Fruit fly (Drosophila melanogaster): Measurements from ENCODE around the gene hng3.

DNA sequence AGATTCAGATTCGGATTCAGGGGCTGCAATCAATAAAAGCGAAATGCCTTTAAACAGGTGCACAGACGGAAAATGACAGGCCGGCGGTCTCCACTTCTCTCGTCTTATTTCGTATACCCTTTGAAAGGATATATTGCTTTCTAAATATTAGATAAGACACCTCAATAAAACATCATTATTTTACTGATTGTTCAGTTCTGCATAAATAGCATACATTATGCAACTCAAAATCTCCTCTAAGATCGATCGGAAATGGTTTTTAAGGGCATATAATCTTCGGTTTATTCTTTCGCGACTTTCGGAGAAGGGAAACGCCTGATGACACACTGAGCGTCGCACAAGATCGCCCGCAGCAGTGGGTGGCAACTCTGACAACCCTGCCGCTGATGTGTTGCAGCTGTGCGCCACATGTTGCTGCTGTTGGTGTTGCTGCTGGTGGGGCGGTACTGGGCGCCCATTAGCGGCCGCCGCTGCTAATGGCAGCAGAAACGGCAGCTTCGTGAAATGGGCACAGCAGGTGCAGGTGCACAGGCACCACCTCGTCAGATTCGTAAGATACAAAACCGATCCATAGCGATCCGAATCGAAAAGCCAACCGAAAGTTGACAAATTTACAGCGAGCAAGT is 30.6 kb upstream of the hng3 start:
- no peak for TF ChIP-seq Lpt (GFP tag; optimal IDR thresholded peaks at IDR 0.05)
- TF ChIP-seq ss (GFP tag; optimal IDR thresholded peaks at IDR 0.05), result peak in 1 of 2 experiments; percentile 2
- TF ChIP-seq OdsH (GFP tag; optimal IDR thresholded peaks at IDR 0.05), result peak; percentile 58
- TF ChIP-seq CG16779 (tag; optimal IDR thresholded peaks at IDR 0.05), result no peak
- no peak for TF ChIP-seq Gug (GFP tag; IDR thresholded peaks at IDR 0.05)
- no peak for TF ChIP-seq salr (GFP tag; optimal IDR thresholded peaks at IDR 0.05)
- TF ChIP-seq dac (GFP tag; optimal IDR thresholded peaks at IDR 0.05), result no peak
- TF ChIP-seq CG1621 (tag; optimal IDR thresholded peaks at IDR 0.05), result peak; percentile 36
- peak; percentile 83 for TF ChIP-seq topi (GFP tag; optimal IDR thresholded peaks at IDR 0.05)
- TF ChIP-seq CG15336 (GFP tag; IDR thresholded peaks at IDR 0.05), result no peak
- TF ChIP-seq acj6 (GFP tag; optimal IDR thresholded peaks at IDR 0.05), result peak; percentile 64
- peak; percentile 65 for TF ChIP-seq Sox102F (GFP tag; optimal IDR thresholded peaks at IDR 0.05)
- TF ChIP-seq CG3032 (tag; optimal IDR thresholded peaks at IDR 0.05), result no peak

Measured in whole organism, prepupa.